Fruit fly (Drosophila melanogaster) whole organism, pupa: Measurements from ENCODE around the gene eRF3.

Experiments used
- CG10348 ChIP-seq: fragments of 200-800 bp; sonication (Bioruptor generic); IDR thresholded peaks from 2 replicates; pipeline ENCODE4 v1.3.6; 2022; ENCODE audit warnings: missing biosample characterization, missing genetic modification characterization
- CG15710 ChIP-seq: fragments of 200-800 bp; sonication (Bioruptor generic); optimal IDR thresholded peaks from 2 replicates; lab custom pipeline; 2018; ENCODE audit warnings: missing biosample characterization, mild to moderate bottlenecking, missing genetic modification characterization, moderate library complexity
- CG8301 ChIP-seq: fragments of 200-800 bp; sonication (Bioruptor generic); optimal IDR thresholded peaks from 2 replicates; lab custom pipeline; 2018; ENCODE audit warnings: missing biosample characterization, mild to moderate bottlenecking, missing genetic modification characterization
- EcR ChIP-seq: fragments of 200-800 bp; sonication (Bioruptor generic); optimal IDR thresholded peaks from 3 replicates; lab custom pipeline; 2019; ENCODE audit warnings: missing biosample characterization, missing genetic modification characterization, mild to moderate bottlenecking, moderate library complexity, missing genetic modification reagents
- Ets98B ChIP-seq: fragments of 200-800 bp; sonication (Bioruptor generic); IDR thresholded peaks from 2 replicates; pipeline ENCODE4 v1.3.6; 2022; ENCODE audit warnings: missing biosample characterization, missing genetic modification characterization

DNA sequence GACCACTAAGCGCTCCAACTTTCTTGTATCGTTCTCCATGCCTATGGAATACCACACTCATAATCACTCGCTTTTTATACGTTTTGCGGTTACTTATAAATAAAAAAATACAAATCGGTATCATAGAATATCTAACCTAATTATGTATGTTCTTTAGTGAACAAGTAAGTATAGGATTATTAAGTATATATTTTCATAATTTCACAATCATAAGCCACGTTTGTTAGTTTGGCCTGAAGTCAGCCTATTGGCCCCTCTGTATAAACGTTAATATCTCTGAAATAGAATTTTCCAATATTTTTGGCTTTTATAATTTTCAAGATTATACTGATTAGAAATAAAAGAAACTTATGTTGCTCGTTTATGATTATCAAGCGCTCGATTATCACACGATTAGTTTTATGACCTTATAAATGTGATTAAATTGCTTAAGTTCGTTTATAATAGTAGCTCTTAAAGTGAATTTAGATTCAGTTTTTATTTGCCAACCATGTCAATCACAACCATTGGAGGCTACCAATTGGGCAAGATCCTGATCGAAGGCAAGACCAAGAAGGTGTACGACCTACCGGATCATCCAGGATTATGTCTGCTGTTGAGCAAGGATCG lies 19.0 kb downstream of the eRF3 start, which contains the start of gene CG5418:
- TF ChIP-seq Ets98B (GFP tag; lab: Robert Waterston, UW) (no peak), CG8301 (tag; lab: Kevin White, UChicago) (no peak), EcR (GFP tag; lab: Kevin White, UChicago) (no peak), CG15710 (tag; lab: Kevin White, UChicago) (no peak), CG10348 (no peak)
